Worm (Caenorhabditis elegans): ENCODE data around the gene F58G1.3.

ce11 chrII:12908779-12909178, 19.4 kb downstream of the F58G1.3 start, which contains the start of gene ddn-2:
- TF ChIP-seq ceh-39 (tag; optimal IDR thresholded peaks at IDR 0.05) (no peak), mep-1 (tag; optimal IDR thresholded peaks at IDR 0.05) (no peak), bed-3 (GFP tag; optimal IDR thresholded peaks at IDR 0.05) (no peak), ces-1 (GFP tag; optimal IDR thresholded peaks at IDR 0.05) (no peak), unc-62 (GFP tag; optimal IDR thresholded peaks at IDR 0.05) (no peak)

Data from whole organism, mixed stage, embryonic.